Worm (Caenorhabditis elegans) whole organism, mixed stage, embryonic: Measurements from ENCODE around the gene ZK507.1.
A peak's percentile ranks its signal among the peaks of the same experiment; 100 is the strongest.

Experiments used
- M03D4.4 ChIP-seq: sonication (generic microtip); optimal IDR thresholded peaks from 2 replicates; lab custom pipeline; 2017; ENCODE audit warnings: mild to moderate bottlenecking, missing genetic modification characterization, missing compliant biosample characterization
- bed-3 ChIP-seq: fragments of 200-800 bp; sonication (Bioruptor generic); optimal IDR thresholded peaks from 3 replicates; lab custom pipeline; 2018; ENCODE audit warnings: mild to moderate bottlenecking, missing genetic modification characterization, moderate library complexity, missing compliant biosample characterization
- ceh-43 ChIP-seq: fragments of 200-800 bp; sonication (Bioruptor generic); optimal IDR thresholded peaks from 2 replicates; lab custom pipeline; 2018; ENCODE audit warnings: mild to moderate bottlenecking, missing genetic modification characterization, moderate library complexity, missing compliant biosample characterization
- ces-1 ChIP-seq: fragments of 150-350 bp; optimal IDR thresholded peaks from 2 replicates; lab custom pipeline; 2014; ENCODE audit warnings: missing biosample characterization, missing genetic modification reagents, missing genetic modification characterization
- cnd-1 ChIP-seq: fragments of 200-800 bp; sonication (Bioruptor generic); optimal IDR thresholded peaks from 2 replicates; lab custom pipeline; 2018; ENCODE audit warnings: mild to moderate bottlenecking, missing genetic modification characterization, missing compliant biosample characterization
- elt-3 ChIP-seq: fragments of 150-350 bp; optimal IDR thresholded peaks from 2 replicates; lab custom pipeline; 2014; ENCODE audit warnings: missing biosample characterization, missing genetic modification characterization
- flh-1 ChIP-seq: fragments of 200-800 bp; sonication (Bioruptor generic); optimal IDR thresholded peaks from 2 replicates; lab custom pipeline; 2018; ENCODE audit warnings: mild to moderate bottlenecking, missing genetic modification characterization, moderate library complexity, missing compliant biosample characterization
- ham-2 ChIP-seq: fragments of 200-800 bp; sonication (Bioruptor generic); optimal IDR thresholded peaks from 2 replicates; lab custom pipeline; 2018; ENCODE audit warnings: mild to moderate bottlenecking, missing genetic modification characterization, missing compliant biosample characterization
- hlh-1 ChIP-seq: fragments of 150-350 bp; optimal IDR thresholded peaks from 2 replicates; lab custom pipeline; 2014; ENCODE audit warnings: missing biosample characterization, missing genetic modification reagents, missing genetic modification characterization
- lin-13 ChIP-seq: fragments of 150-350 bp; optimal IDR thresholded peaks from 2 replicates; lab custom pipeline; 2014; ENCODE audit warnings: missing biosample characterization, missing genetic modification characterization
- lsy-2 ChIP-seq: fragments of 150-350 bp; optimal IDR thresholded peaks from 2 replicates; lab custom pipeline; 2014; ENCODE audit warnings: missing biosample characterization, missing genetic modification characterization
- mab-5 ChIP-seq: fragments of 150-350 bp; optimal IDR thresholded peaks from 2 replicates; lab custom pipeline; 2014; ENCODE audit warnings: missing biosample characterization, missing genetic modification characterization
- mls-2 ChIP-seq: sonication (generic microtip); optimal IDR thresholded peaks from 2 replicates; lab custom pipeline; 2016; ENCODE audit warnings: mild to moderate bottlenecking, missing genetic modification characterization, moderate library complexity, missing compliant biosample characterization
- nhr-2 ChIP-seq: fragments of 150-350 bp; optimal IDR thresholded peaks from 2 replicates; lab custom pipeline; 2014; ENCODE audit warnings: missing biosample characterization, missing genetic modification characterization
- nhr-237 ChIP-seq: fragments of 150-350 bp; optimal IDR thresholded peaks from 2 replicates; lab custom pipeline; 2014; ENCODE audit warnings: missing biosample characterization, missing genetic modification characterization
- nhr-76 ChIP-seq: sonication (generic microtip); optimal IDR thresholded peaks from 2 replicates; lab custom pipeline; 2017; ENCODE audit warnings: missing biosample characterization, missing genetic modification characterization
- pha-4 ChIP-seq: fragments of 150-350 bp; optimal IDR thresholded peaks from 2 replicates; lab custom pipeline; 2018; ENCODE audit warnings: missing biosample characterization, missing genetic modification reagents, missing genetic modification characterization
- sem-2 ChIP-seq: fragments of 200-800 bp; sonication (Bioruptor generic); optimal IDR thresholded peaks from 2 replicates; lab custom pipeline; 2018; ENCODE audit warnings: mild to moderate bottlenecking, missing genetic modification characterization, missing compliant biosample characterization
- unc-62 ChIP-seq: fragments of 150-350 bp; optimal IDR thresholded peaks from 2 replicates; lab custom pipeline; 2014; ENCODE audit warnings: missing biosample characterization, missing genetic modification reagents, missing genetic modification characterization
- ztf-11 ChIP-seq: fragments of 150-350 bp; optimal IDR thresholded peaks from 2 replicates; lab custom pipeline; 2014; ENCODE audit warnings: missing biosample characterization, missing genetic modification characterization

The ZK507.1 gene

DNA sequence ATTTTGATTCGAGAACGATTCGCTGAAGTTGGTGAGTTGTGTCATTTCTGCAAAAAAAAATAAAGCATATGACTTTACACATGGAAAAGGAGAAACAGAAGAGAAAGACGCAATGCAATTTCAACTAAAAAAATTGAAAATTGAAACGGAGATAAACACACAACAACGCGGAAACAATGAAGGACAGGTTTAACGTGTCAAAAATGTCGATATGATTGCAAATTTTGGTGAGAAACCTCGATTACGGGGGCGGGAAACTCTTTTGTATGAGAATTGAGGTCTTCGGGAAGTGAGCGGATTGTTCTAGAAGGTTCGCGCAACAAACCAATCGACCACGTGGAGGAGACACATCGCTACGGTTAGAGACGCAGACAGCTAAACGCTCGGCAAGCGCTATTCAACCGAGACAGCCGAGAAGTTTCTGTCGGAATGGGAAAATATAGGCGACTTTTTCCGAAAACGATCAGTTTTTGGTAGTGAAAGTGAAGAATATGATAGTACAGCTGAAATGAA is 47.3 kb downstream of the ZK507.1 start, which contains the start of gene R107.5 (continued):
- TF ChIP-seq hlh-1 (tag; lab: Kevin White, UChicago) (peak; percentile 20), pha-4 (tag; lab: Kevin White, UChicago) (peak; percentile 97), elt-3 (tag; lab: Kevin White, UChicago) (peak; percentile 75)
- TF ChIP-seq, all 35 proteins: peak for 24

DNA sequence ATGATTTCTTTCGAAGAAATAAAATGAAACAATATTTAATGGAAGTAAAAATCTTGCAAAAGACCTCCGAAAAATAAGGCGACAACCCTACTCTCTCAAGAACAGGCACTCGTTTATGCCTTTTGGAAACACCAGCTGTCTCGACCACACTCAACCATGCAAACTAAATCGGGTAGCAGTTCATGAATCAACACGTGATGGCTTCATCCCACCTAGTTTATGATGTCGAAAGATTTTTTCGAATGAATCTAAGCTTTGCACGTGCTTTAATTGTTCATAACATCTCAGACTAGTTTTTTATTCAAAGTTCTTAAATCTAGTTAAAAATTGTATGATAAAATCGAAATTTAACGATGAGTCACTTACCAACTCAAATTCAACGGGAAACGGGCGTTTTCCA is 47.8 kb downstream of the ZK507.1 start:
- peak; percentile 26 for TF ChIP-seq cnd-1 (tag; lab: Kevin White, UChicago)
- no peak for TF ChIP-seq elt-3 (tag; lab: Kevin White, UChicago)
- TF ChIP-seq, all 35 proteins: peak for 1

DNA sequence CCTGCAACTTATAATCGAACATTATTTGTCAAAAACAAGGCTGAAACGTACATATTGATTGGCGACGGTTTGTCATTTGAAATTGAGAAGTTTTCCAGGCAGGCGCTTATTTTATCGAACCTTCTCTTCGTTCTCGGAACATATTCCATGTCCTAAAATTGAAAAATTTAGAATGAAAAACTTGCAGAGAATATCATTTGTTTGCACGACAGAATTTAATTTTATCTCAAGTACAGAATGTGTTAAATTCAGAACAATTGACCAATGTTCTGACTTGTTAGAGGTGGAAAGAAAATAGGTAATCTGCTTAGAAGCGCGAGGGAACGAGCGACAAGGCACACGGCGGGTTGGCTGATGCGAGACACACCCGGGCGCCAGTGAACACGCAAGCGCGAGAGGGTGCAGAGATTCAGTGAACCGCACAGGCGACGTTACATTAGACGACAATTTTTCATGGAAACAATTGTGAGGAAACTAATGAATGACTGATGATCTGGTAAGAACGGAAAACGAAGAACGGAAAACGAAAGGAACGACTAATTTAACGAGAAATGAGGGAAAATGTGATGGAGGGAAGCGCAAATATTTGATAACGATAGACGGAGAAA is 48.6 kb downstream of the ZK507.1 start:
- TF ChIP-seq bed-3 (GFP tag; lab: Kevin White, UChicago): no peak
- peak; percentile 59 for TF ChIP-seq ces-1 (GFP tag; lab: Kevin White, UChicago)
- TF ChIP-seq mls-2 (tag; lab: Kevin White, UChicago): peak; percentile 28
- peak; percentile 47 for TF ChIP-seq ham-2 (GFP tag; lab: Kevin White, UChicago)
- TF ChIP-seq hlh-1 (tag; lab: Kevin White, UChicago): no peak
- TF ChIP-seq, all 35 proteins: peak for 3

ce11 chrIII:9051714-9052113 is 49.4 kb downstream of the ZK507.1 start:
- TF ChIP-seq nhr-237 (tag; lab: Kevin White, UChicago) (no peak), elt-3 (tag; lab: Kevin White, UChicago) (no peak), sem-2 (no peak), lin-13 (tag; lab: Kevin White, UChicago) (no peak), cnd-1 (tag; lab: Kevin White, UChicago) (no peak), lsy-2 (tag; lab: Kevin White, UChicago) (no peak), ztf-11 (tag; lab: Kevin White, UChicago) (no peak), hlh-1 (tag; lab: Kevin White, UChicago) (no peak), flh-1 (GFP tag; lab: Kevin White, UChicago) (no peak)

DNA sequence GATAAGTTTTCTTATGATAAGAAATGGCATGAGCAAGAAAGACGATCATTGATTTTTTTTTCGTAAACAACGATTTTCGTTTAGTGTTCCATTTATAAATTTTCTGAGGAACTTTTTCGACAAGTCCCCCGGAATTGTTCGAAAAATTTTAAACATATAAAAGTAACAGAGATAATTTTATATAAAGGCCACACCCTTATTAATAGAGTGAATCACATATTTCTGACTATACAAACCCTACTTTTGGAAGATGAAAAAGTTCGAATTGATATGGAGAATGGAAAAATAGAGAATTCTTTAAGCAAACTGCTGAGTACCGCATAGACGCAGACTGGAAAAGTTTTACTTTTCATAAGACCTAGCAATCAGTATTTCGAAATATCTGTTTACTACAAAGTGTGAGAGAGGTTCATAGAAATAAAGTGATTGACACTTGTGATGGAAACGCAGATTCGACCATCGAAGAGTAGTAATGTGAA is 50.0 kb downstream of the ZK507.1 start:
- TF ChIP-seq ces-1 (GFP tag; lab: Kevin White, UChicago) (peak; percentile 23), nhr-2 (peak; percentile 22), mls-2 (tag; lab: Kevin White, UChicago) (peak; percentile 12), nhr-76 (tag; lab: Kevin White, UChicago) (no peak), mab-5 (no peak), lsy-2 (tag; lab: Kevin White, UChicago) (no peak), bed-3 (GFP tag; lab: Kevin White, UChicago) (no peak), ceh-43 (peak; percentile 6), unc-62 (GFP tag; lab: Kevin White, UChicago) (peak; percentile 58), M03D4.4 (peak; percentile 18)

DNA sequence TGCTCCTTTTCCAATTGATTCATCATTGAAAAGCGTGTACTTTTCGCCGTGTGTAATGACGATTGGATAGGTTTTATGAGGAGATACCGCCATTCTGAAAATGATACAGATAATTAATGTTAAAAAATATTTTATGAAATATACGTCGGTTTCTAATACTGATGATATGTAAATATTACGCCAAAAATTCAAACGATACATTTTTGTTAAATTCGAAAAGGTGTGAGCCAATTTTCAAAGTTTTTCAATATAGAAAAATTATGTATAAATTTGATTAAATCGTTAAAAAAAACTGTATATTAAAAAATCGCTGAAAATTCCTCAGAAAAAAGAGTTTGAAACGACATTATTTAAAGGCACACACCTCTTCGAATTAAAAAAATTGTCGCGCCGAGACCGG is 50.5 kb downstream of the ZK507.1 start, which contains the start of gene ikke-1:
Gene ikke-1 (minus strand): TSS at position 101 of the 400 bp plus-strand sequence.
- TF ChIP-seq ztf-11 (tag; lab: Kevin White, UChicago): no peak
- TF ChIP-seq nhr-2: peak; percentile 11
